Worm (Caenorhabditis elegans) whole organism, L1 larva: ENCODE data around the gene C29E4.15.

ENCODE experiments used
- efl-3 ChIP-seq: fragments of 200-800 bp; sonication (Bioruptor generic); optimal IDR thresholded peaks from 2 replicates; lab custom pipeline; 2018; ENCODE audit warnings: mild to moderate bottlenecking, missing genetic modification characterization, missing compliant biosample characterization
- fkh-8 ChIP-seq: sonication (generic microtip); optimal IDR thresholded peaks from 2 replicates; lab custom pipeline; 2016; ENCODE audit warnings: mild to moderate bottlenecking, missing genetic modification characterization, missing compliant biosample characterization
- nhr-76 ChIP-seq: sonication (generic microtip); optimal IDR thresholded peaks from 2 replicates; lab custom pipeline; 2017; ENCODE audit warnings: missing biosample characterization, missing genetic modification characterization
- nhr-85 ChIP-seq: sonication (generic microtip); peaks from one replicate; lab custom pipeline; 2016; ENCODE audit warnings: missing genetic modification characterization, inconsistent platforms, missing compliant biosample characterization
- ztf-11 ChIP-seq, 2 experiments: sonication (generic microtip); optimal IDR thresholded peaks; 2 replicates each; lab custom pipeline; 2016 to 2017; ENCODE audit warnings: missing genetic modification characterization in 2 of 2, missing biosample characterization in 1 of 2, missing compliant biosample characterization in 1 of 2

DNA sequence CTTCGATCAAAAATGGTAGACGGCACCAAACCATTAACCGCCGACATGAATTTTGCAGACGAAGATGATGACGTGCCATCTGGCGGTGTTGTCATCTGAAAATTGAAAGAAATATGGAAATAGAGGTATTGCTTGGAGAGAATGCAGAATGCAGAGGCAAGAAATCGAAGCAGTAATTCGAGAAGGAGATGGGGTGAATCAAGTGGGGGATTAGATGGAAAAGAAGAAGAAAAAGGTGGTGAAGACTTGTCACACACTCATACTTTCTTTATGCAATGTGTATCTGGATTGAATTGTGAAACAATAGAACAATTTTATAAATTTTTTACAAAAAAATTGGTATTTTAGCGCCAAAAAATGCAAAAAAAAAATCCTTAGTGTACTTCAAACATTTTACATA, 27.6 kb upstream of the C29E4.15 start, which contains the start of gene tag-250:
- no peak for TF ChIP-seq nhr-85 (tag; lab: Kevin White, UChicago)
- no peak for TF ChIP-seq ztf-11 (tag; optimal IDR thresholded peaks at IDR 0.05; lab: Kevin White, UChicago)
- TF ChIP-seq efl-3 (GFP tag; lab: Kevin White, UChicago), result no peak
- TF ChIP-seq nhr-76 (tag; lab: Kevin White, UChicago), result no peak
- TF ChIP-seq fkh-8 (tag; lab: Kevin White, UChicago), result no peak
